Worm (Caenorhabditis elegans): ENCODE results near the gene efn-2.

efn-2 gene

ce11 chrIV:10593570-10593969 lies 17.4 kb downstream of the efn-2 start, which contains the start of gene C43F9.7:
C43F9.7 (minus strand) TSS chrIV:10593670.
- TF ChIP-seq ztf-1 (GFP tag; conservative IDR thresholded peaks at IDR 0.05) (no peak), skn-1 (tag; optimal IDR thresholded peaks at IDR 0.05) (no peak), lin-11 (tag; optimal IDR thresholded peaks at IDR 0.05) (no peak), lsy-2 (tag; optimal IDR thresholded peaks at IDR 0.05) (no peak), unc-62 (GFP tag; optimal IDR thresholded peaks at IDR 0.05) (no peak), ama-1 (optimal IDR thresholded peaks at IDR 0.05) (no peak)

DNA sequence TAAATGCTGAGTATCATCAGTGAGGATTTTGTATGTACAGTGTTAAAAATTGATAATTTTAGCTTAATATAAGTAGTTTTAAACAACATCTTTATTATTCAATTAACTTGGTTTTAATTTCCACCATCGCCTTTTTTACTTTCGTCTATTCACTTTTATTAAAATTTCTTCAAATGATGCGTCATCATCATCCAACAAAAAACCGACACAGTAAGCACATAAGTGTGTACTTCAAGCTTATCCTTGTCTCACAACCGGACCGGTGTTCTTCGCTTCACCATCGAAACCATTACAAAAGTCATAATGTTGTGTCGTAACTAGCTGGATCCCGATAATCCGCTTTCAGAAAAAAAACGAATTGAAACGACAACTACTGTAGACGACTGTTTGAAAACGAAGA lies 20.4 kb downstream of the efn-2 start, which contains the start of gene C43F9.11:
Gene C43F9.11 (plus strand): TSS at position 301 of the 400 bp plus-strand sequence.
- no peak for TF ChIP-seq aly-2 (tag; optimal IDR thresholded peaks at IDR 0.05)
- TF ChIP-seq ceh-16 (tag; optimal IDR thresholded peaks at IDR 0.05), result no peak
- no peak for TF ChIP-seq ztf-4 (tag; optimal IDR thresholded peaks at IDR 0.05)
- no peak for TF ChIP-seq nhr-25 (tag; optimal IDR thresholded peaks at IDR 0.05)
- no peak for TF ChIP-seq skn-1 (tag; optimal IDR thresholded peaks at IDR 0.05)
- no peak for TF ChIP-seq ama-1 (optimal IDR thresholded peaks at IDR 0.05)
- no peak for TF ChIP-seq lin-13 (GFP tag; optimal IDR thresholded peaks at IDR 0.05)
- TF ChIP-seq gmeb-1 (tag; optimal IDR thresholded peaks at IDR 0.05), result no peak
- no peak for TF ChIP-seq lin-39 (tag; optimal IDR thresholded peaks at IDR 0.05)
- TF ChIP-seq sma-3 (GFP tag; optimal IDR thresholded peaks at IDR 0.05), result no peak
- TF ChIP-seq nhr-21 (tag; optimal IDR thresholded peaks at IDR 0.05), result no peak
- no peak for TF ChIP-seq alr-1 (tag; optimal IDR thresholded peaks at IDR 0.05)
- TF ChIP-seq nhr-11 (tag; optimal IDR thresholded peaks at IDR 0.05), result no peak
- no peak for TF ChIP-seq elt-3 (tag; optimal IDR thresholded peaks at IDR 0.05)
- no peak for TF ChIP-seq C34F6.9 (tag; optimal IDR thresholded peaks at IDR 0.05)
- TF ChIP-seq sma-9 (GFP tag; optimal IDR thresholded peaks at IDR 0.05), result no peak
- TF ChIP-seq sma-9 (tag; optimal IDR thresholded peaks at IDR 0.05), result no peak
- no peak for TF ChIP-seq snpc-4 (tag; optimal IDR thresholded peaks at IDR 0.05)
- TF ChIP-seq R02D3.7 (tag; optimal IDR thresholded peaks at IDR 0.05), result no peak

DNA sequence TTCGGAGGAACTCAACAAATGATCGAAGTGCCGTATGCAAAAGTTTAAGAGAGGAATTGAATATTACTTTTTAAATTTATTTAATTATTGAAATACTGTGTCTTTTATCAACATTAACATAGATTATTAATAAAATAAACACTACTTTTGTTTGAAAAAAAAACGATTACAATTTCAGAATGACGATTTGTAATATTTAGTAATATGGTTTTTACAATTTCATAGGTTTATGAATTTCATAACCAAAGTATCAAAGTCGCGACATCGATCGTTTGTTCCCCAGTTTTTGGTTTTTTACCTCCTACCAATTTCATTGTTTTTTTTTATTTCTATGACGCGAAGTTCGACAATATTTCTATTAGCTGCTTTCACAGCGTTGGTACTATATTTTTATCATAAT lies 23.8 kb downstream of the efn-2 start, which contains the start of gene R09H10.1:
Gene R09H10.1 (plus strand): TSS at position 301 of the 400 bp plus-strand sequence.
- no peak for TF ChIP-seq ceh-16 (tag; optimal IDR thresholded peaks at IDR 0.05)
- no peak for TF ChIP-seq nhr-12 (tag; optimal IDR thresholded peaks at IDR 0.05)
- TF ChIP-seq fos-1 (tag; optimal IDR thresholded peaks at IDR 0.05), result no peak
- TF ChIP-seq ama-1 (optimal IDR thresholded peaks at IDR 0.05), result no peak
- TF ChIP-seq nhr-77 (tag; optimal IDR thresholded peaks at IDR 0.05), result no peak
- no peak for TF ChIP-seq nhr-129 (tag; optimal IDR thresholded peaks at IDR 0.05)
- no peak for TF ChIP-seq elt-3 (tag; optimal IDR thresholded peaks at IDR 0.05)
- TF ChIP-seq skn-1 (tag; optimal IDR thresholded peaks at IDR 0.05), result no peak
- TF ChIP-seq peb-1 (tag; optimal IDR thresholded peaks at IDR 0.05), result no peak
- no peak for TF ChIP-seq nhr-25 (tag; optimal IDR thresholded peaks at IDR 0.05)
- TF ChIP-seq lin-13 (GFP tag; optimal IDR thresholded peaks at IDR 0.05), result no peak
- no peak for TF ChIP-seq C34F6.9 (tag; optimal IDR thresholded peaks at IDR 0.05)

- TF ChIP-seq fos-1 (tag; optimal IDR thresholded peaks at IDR 0.05), result no peak
- TF ChIP-seq aly-2 (tag; optimal IDR thresholded peaks at IDR 0.05), result no peak
- no peak for TF ChIP-seq nhr-129 (tag; optimal IDR thresholded peaks at IDR 0.05)
- TF ChIP-seq lin-13 (GFP tag; optimal IDR thresholded peaks at IDR 0.05), result no peak
- no peak for TF ChIP-seq unc-55 (GFP tag; optimal IDR thresholded peaks at IDR 0.05)
- no peak for TF ChIP-seq ztf-1 (GFP tag; conservative IDR thresholded peaks at IDR 0.05)
- no peak for TF ChIP-seq unc-39 (tag; optimal IDR thresholded peaks at IDR 0.05)
- TF ChIP-seq mbf-1 (tag; optimal IDR thresholded peaks at IDR 0.05), result no peak
- TF ChIP-seq ztf-4 (tag; optimal IDR thresholded peaks at IDR 0.05), result no peak
- TF ChIP-seq nhr-21 (tag; optimal IDR thresholded peaks at IDR 0.05), result no peak
- no peak for TF ChIP-seq unc-62 (GFP tag; optimal IDR thresholded peaks at IDR 0.05)
- no peak for TF ChIP-seq nhr-23 (tag; optimal IDR thresholded peaks at IDR 0.05)
- no peak for TF ChIP-seq blmp-1 (tag; optimal IDR thresholded peaks at IDR 0.05; ENCODE audit: insufficient read depth)
- no peak for TF ChIP-seq R02D3.7 (tag; optimal IDR thresholded peaks at IDR 0.05)
Observed at ce11 chrIV:10602644-10603043, 26.5 kb downstream of the efn-2 start, which contains the start of gene R09H10.2. R09H10.2 (plus strand) TSS chrIV:10602944.

DNA sequence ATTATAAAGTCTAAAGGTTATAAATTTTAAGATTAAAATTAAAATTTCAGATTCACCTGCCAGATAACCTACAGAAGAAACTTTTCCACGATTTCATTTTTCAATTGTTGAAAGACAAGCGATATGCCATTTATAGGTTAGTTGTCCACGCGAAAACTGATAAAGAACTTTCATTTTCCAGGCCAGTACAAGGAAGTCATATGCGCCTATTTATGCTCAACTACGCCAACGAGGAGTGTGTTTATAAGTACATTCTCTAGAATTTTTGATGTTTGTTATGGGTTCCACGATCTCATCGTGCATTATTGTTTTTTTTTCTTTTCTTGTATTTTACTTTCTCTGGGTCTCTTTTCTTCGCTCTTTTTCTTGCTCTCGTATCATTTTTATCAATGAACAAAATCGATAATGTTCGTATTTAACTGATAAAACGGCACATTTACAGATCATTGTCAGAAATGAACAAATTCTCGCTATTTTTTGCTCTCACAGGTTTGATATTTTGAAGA lies 30.5 kb downstream of the efn-2 start, which contains the start of gene R09H10.3:
Gene R09H10.3 (plus strand): TSS at position 456 of the 506 bp plus-strand sequence.
- no peak for TF ChIP-seq sma-3 (GFP tag; optimal IDR thresholded peaks at IDR 0.05)
- no peak for TF ChIP-seq nhr-21 (tag; optimal IDR thresholded peaks at IDR 0.05)
